Worm (Caenorhabditis elegans): ENCODE results near the gene C05G5.2.

The C05G5.2 gene

DNA sequence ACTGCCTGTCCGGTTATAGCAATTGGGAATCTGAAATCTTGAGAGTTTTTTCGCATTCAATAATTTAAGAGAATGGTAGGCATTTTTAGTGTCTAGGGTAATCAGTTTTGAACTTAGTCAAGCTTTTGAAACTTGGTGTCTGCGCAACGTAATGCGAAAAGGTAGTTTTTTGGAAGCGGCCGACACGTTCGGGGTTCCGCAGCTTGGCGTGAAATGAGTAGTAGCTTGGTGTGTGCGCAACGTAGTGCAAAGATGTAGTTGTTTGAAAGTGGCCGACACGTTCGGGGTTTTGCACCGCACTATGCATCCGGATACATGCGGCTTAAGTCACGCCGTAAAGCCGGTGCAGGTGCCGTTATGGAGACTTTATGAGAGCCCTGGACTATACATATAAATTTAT lies 10.9 kb upstream of the C05G5.2 start:
- TF ChIP-seq snpc-4 (GFP tag; optimal IDR thresholded peaks at IDR 0.05), result no peak
- TF ChIP-seq snpc-4 (tag; optimal IDR thresholded peaks at IDR 0.05), result peak in 2 of 4 experiments; percentile 58 to 81
- no peak for TF ChIP-seq ztf-25 (GFP tag; IDR thresholded peaks at IDR 0.05)

DNA sequence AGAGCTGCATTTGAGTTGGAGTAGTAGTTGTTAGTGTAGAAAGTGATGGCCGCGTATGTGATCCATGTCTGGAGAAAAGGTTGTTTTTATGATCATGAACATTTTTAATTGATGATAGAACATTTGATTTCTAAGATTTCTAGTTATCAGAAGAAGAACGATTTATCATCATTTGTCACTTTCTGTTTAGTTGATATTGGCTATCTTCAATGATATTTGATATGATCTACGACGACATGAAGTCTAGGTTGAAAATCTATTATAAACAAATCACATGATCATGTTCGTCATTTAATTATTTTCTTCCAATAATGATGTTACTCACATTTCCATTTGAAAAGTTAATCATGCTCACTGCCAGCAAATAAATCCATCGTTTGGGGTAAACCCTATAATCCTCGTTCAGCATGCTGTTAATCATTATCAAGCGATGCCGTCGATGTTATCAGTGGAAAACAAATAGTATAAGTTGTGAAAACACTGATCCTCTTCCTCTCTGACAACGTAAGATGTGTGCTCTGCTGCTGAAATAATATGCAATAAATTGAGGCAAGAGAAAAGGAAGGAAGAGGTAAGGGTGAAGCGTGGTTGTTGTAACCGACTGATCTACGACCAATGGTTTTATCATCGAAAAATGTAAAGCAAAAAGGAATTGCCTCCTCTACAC lies 10.0 kb upstream of the C05G5.2 start:
- peak; percentile 10 for TF ChIP-seq unc-62 (GFP tag; optimal IDR thresholded peaks at IDR 0.05)
- no peak for TF ChIP-seq die-1 (tag; optimal IDR thresholded peaks at IDR 0.05)
- TF ChIP-seq nhr-80 (tag; optimal IDR thresholded peaks at IDR 0.05), result peak; percentile 51

DNA sequence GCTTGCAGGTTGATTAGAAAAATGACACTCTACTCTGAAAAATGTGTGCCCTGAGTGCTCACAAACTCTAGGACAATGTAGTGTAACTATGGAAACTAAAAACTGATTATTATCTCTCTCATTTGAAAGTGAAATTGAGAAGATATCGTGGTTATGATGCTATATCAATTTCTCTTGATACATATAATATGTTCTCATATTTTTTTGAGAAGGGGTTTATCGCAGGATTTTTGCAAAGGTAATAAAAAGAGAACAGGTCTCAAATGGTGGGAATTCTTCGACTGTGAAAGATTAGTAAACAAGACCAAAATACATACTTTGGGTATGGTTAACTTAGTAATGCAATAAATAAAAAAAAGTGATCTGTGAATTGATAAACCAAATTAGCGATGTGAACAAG lies 9.5 kb upstream of the C05G5.2 start:
- TF ChIP-seq K11D2.4 (GFP tag; IDR thresholded peaks at IDR 0.05), result no peak
- TF ChIP-seq chd-7 (tag; optimal IDR thresholded peaks at IDR 0.05), result no peak
- TF ChIP-seq ztf-22 (GFP tag; optimal IDR thresholded peaks at IDR 0.05), result no peak
- TF ChIP-seq gei-17 (GFP tag; optimal IDR thresholded peaks at IDR 0.05), result no peak
- TF ChIP-seq ceh-91 (GFP tag; IDR thresholded peaks at IDR 0.05), result no peak
- TF ChIP-seq ceh-27 (GFP tag; optimal IDR thresholded peaks at IDR 0.05), result no peak
- TF ChIP-seq hlh-12 (tag; optimal IDR thresholded peaks at IDR 0.05), result no peak
- TF ChIP-seq nhr-120 (GFP tag; IDR thresholded peaks at IDR 0.05), result no peak
- no peak for TF ChIP-seq nhr-80 (tag; optimal IDR thresholded peaks at IDR 0.05)
- TF ChIP-seq B0035.1 (tag; optimal IDR thresholded peaks at IDR 0.05), result no peak
- no peak for TF ChIP-seq B0019.2 (GFP tag; conservative IDR thresholded peaks at IDR 0.05)
- TF ChIP-seq cebp-2 (GFP tag; IDR thresholded peaks at IDR 0.05), result no peak
- no peak for TF ChIP-seq nfya-1 (tag; optimal IDR thresholded peaks at IDR 0.05; ENCODE audit: borderline replicate concordance, insufficient read depth)
- no peak for TF ChIP-seq lir-1 (GFP tag; conservative IDR thresholded peaks at IDR 0.05)
- TF ChIP-seq nfyb-1 (GFP tag; IDR thresholded peaks at IDR 0.05), result no peak
- no peak for TF ChIP-seq xnd-1 (tag; optimal IDR thresholded peaks at IDR 0.05)
- no peak for TF ChIP-seq ets-4 (GFP tag; optimal IDR thresholded peaks at IDR 0.05)

DNA sequence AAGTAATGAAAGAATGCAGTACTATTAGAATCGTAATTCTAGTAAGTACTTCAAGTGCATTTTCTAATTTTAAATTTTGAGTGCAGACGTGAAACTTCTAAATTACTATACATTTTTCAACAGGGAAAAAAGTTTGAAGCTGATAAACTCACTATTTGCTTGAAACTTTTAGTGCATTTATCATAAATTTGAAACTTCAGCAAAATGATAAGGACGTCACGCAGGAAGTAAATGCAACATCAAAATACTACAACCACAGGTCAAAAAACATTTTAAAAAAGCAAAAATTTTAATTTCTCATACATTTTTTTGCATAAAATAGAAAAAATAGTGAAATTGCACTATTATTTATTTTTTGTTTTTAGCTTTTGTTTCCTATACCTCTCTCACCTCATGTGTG lies 7.6 kb upstream of the C05G5.2 start:
- TF ChIP-seq ceh-100 (GFP tag; IDR thresholded peaks at IDR 0.05), result no peak
- TF ChIP-seq him-1 (tag; optimal IDR thresholded peaks at IDR 0.05), result no peak
- TF ChIP-seq F37B4.10 (GFP tag; IDR thresholded peaks at IDR 0.05), result no peak
- no peak for TF ChIP-seq lin-35 (GFP tag; optimal IDR thresholded peaks at IDR 0.05)
- TF ChIP-seq nhr-90 (tag; optimal IDR thresholded peaks at IDR 0.05), result no peak
- no peak for TF ChIP-seq B0035.1 (tag; optimal IDR thresholded peaks at IDR 0.05)
- TF ChIP-seq nhr-27 (tag; optimal IDR thresholded peaks at IDR 0.05), result no peak
- no peak for TF ChIP-seq pha-4 (tag; optimal IDR thresholded peaks at IDR 0.05)
- no peak for TF ChIP-seq rec-8 (tag; optimal IDR thresholded peaks at IDR 0.05)
- no peak for TF ChIP-seq unc-130 (GFP tag; optimal IDR thresholded peaks at IDR 0.05)
- no peak for TF ChIP-seq C06A6.2 (GFP tag; conservative IDR thresholded peaks at IDR 0.05)
- no peak for TF ChIP-seq lir-1 (GFP tag; conservative IDR thresholded peaks at IDR 0.05)
- no peak for TF ChIP-seq egl-44 (GFP tag; IDR thresholded peaks at IDR 0.05)
- TF ChIP-seq ztf-28 (GFP tag; IDR thresholded peaks at IDR 0.05), result no peak
- TF ChIP-seq Y56A3A.18 (GFP tag; IDR thresholded peaks at IDR 0.05), result no peak
- no peak for TF ChIP-seq F57A8.1 (GFP tag; optimal IDR thresholded peaks at IDR 0.05)
- TF ChIP-seq K11D2.4 (GFP tag; IDR thresholded peaks at IDR 0.05), result no peak
- TF ChIP-seq madf-3 (GFP tag; IDR thresholded peaks at IDR 0.05), result no peak

Measured in whole organism, young adult.